Worm (Caenorhabditis elegans) whole organism, midembryonic: ENCODE measurements around the gene C25E10.16.
A peak's percentile ranks its signal among the peaks of the same experiment; 100 is the strongest.

ENCODE experiments used
- T22C8.4 ChIP-seq: fragments of 200-800 bp; sonication (Bioruptor generic); IDR thresholded peaks from 2 replicates; pipeline ENCODE4 v1.3.6; 2022; ENCODE audit warnings: missing genetic modification characterization, missing compliant biosample characterization
- cog-1 ChIP-seq: sonication (generic microtip); optimal IDR thresholded peaks from 2 replicates; lab custom pipeline; 2016; ENCODE audit warnings: missing genetic modification characterization, missing compliant biosample characterization
- flt-1 ChIP-seq: fragments of 200-800 bp; sonication (Bioruptor generic); IDR thresholded peaks from 2 replicates; pipeline ENCODE4 v1.3.6; 2022; ENCODE audit warnings: missing genetic modification characterization, missing compliant biosample characterization
- klf-2 ChIP-seq: fragments of 200-800 bp; sonication (Bioruptor generic); conservative IDR thresholded peaks from 2 replicates; pipeline ENCODE4 v1.3.6; 2022; ENCODE audit warnings: missing genetic modification reagents, missing genetic modification characterization, missing compliant biosample characterization
- med-1 ChIP-seq: sonication (generic microtip); optimal IDR thresholded peaks from 2 replicates; lab custom pipeline; 2017; ENCODE audit warnings: missing genetic modification characterization, mild to moderate bottlenecking, missing compliant biosample characterization, antibody characterized with exemption, missing genetic modification reagents; ENCODE audit not compliant: insufficient read depth
- ref-1 ChIP-seq: fragments of 200-800 bp; sonication (Bioruptor generic); conservative IDR thresholded peaks from 2 replicates; pipeline ENCODE4 v1.3.6; 2022; ENCODE audit warnings: missing genetic modification reagents, missing genetic modification characterization, missing compliant biosample characterization
- tab-1 ChIP-seq: fragments of 200-800 bp; sonication (Bioruptor generic); IDR thresholded peaks from 2 replicates; pipeline ENCODE4 v1.3.6; 2022; ENCODE audit warnings: missing genetic modification characterization, missing compliant biosample characterization
- ztf-23 ChIP-seq: fragments of 200-800 bp; sonication (Bioruptor generic); IDR thresholded peaks from 2 replicates; pipeline ENCODE4 v1.3.6; 2022; ENCODE audit warnings: missing genetic modification reagents, missing genetic modification characterization, missing compliant biosample characterization
- ztf-29 ChIP-seq: fragments of 200-800 bp; sonication (Bioruptor generic); IDR thresholded peaks from 2 replicates; pipeline ENCODE4 v1.3.6; 2022; ENCODE audit warnings: missing genetic modification reagents, missing genetic modification characterization, missing compliant biosample characterization

Gene C25E10.16

DNA sequence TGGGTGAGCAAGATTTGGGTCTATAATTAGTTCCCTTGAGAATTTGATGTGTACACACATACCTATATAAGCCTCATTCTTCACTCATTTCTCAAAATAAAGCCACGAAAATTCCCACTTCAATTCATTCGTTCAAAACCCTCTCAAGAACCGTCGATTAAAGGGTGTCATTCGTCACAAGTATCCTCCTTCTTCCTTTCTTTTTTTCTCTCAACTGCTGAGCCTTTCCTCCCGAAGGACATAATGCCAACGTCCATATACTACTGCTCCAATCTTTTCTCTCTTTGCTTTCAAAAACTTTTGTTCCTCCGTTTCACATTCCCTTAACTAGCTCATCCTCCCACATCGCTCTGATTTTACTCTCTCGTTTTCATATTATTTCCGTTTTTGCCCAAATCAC, 32.8 kb upstream of the C25E10.16 start, which contains the start of gene T27E4.1:
T27E4.1 (plus strand) TSS at position 137 of the 400 bp plus-strand sequence.
- TF ChIP-seq ztf-23 (no peak), ztf-29 (no peak), T22C8.4 (GFP tag; lab: Robert Waterston, UW) (no peak), flt-1 (GFP tag; lab: Robert Waterston, UW) (no peak), cog-1 (tag; lab: Kevin White, UChicago) (no peak), med-1 (no peak), ref-1 (GFP tag; lab: Robert Waterston, UW) (no peak), tab-1 (no peak), klf-2 (GFP tag; lab: Robert Waterston, UW) (no peak)

ce11 chrV:9090824-9091798, 31.7 kb upstream of the C25E10.16 start:
- TF ChIP-seq tab-1 = 0 out of 2 replicates have a peak, but pooled peaks have one; percentile 8

DNA sequence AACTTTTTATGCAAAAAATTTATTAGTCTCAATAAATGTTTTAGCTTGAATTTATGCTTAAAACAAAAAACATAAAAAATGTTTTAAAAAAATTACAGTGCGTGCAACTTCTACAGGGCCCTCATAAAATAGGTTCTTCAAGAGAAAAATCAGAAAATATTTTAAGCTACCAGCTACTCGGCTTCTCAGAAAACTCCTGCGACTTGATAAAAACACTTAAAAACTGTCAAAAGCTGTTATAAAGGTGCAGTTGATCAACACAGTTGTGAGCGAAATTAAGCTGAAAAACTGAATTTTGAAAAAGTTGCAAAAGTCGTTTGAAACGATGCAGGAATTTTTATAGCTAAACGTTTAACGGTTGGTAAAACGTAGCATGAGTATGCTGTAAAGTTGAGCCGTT, 29.4 kb upstream of the C25E10.16 start:
- TF ChIP-seq ztf-23 (0 out of 2 replicates have a peak, but pooled peaks have one; percentile 7), ztf-29 (no peak), med-1 (no peak), klf-2 (GFP tag; lab: Robert Waterston, UW) (no peak), cog-1 (tag; lab: Kevin White, UChicago) (no peak), T22C8.4 (GFP tag; lab: Robert Waterston, UW) (no peak), ref-1 (GFP tag; lab: Robert Waterston, UW) (no peak), tab-1 (no peak), flt-1 (GFP tag; lab: Robert Waterston, UW) (peak; percentile 42; the same call in 1 of the 2 replicates)

DNA sequence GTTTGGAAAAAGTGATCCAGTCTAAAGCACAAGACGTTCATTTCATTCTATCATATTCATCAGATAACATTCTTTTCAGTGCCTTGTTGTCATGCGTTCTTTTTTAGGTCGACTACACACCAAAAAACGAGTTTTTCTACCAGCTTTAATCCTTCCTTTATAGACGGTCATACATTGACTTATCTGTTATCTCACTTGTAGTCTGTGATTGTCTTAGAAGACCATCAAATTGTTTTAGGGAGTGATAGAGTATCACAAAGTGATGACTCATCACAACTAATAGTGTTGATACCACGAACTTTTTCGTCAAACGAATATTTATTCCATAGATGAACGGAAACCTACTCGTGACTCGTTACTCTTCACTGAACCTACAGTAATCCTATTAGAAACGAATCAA, 26.5 kb upstream of the C25E10.16 start:
- TF ChIP-seq klf-2 (GFP tag; lab: Robert Waterston, UW) = no peak
- TF ChIP-seq cog-1 (tag; lab: Kevin White, UChicago) = no peak
- TF ChIP-seq ref-1 (GFP tag; lab: Robert Waterston, UW) = no peak
- TF ChIP-seq ztf-29 = no peak
- TF ChIP-seq tab-1 = no peak
- TF ChIP-seq med-1 = no peak

DNA sequence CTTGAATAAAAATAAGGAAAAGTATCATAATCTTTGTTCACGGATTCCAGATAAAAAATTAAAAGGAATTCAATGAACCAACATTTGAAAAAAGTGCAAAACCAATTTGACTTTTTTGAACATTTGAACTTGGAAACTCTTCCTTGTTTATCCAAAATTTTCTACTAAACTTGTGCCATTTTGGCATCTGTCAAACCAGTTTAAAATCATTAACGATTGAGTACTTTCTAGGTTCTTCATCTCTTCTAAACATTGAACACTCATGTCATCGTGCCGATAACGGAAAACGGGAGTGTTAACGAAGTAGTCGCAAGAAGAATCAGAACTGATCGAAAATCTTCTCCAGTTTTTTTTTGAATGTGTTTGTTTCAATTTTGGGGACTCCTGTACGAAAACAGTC, 24.9 kb upstream of the C25E10.16 start:
- TF ChIP-seq cog-1 (tag; lab: Kevin White, UChicago) = no peak
- TF ChIP-seq ztf-23 = no peak
- no peak for TF ChIP-seq tab-1
- no peak for TF ChIP-seq klf-2 (GFP tag; lab: Robert Waterston, UW)
- TF ChIP-seq T22C8.4 (GFP tag; lab: Robert Waterston, UW) = no peak
- no peak for TF ChIP-seq ztf-29
- no peak for TF ChIP-seq med-1
- no peak for TF ChIP-seq flt-1 (GFP tag; lab: Robert Waterston, UW)
- TF ChIP-seq ref-1 (GFP tag; lab: Robert Waterston, UW) = no peak

DNA sequence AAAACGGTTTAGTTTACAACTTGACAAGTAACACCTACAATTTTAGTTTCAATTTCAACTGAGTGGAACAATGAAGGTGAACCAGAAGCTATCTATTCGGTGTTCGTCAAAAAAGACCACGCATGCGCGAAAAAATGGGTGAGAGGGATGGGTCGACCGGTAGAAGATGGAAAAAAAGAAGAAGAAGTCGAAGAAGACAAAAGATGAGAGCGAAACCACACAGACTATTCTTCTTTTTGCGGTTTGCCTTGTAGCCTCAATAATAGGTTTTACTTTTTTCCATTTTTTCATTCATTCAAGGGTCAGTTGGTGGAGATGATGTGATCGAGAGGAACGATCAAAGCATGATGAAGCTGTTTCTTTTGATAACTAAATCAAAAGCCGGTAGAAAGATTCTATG, 23.0 kb upstream of the C25E10.16 start:
- no peak for TF ChIP-seq med-1
- no peak for TF ChIP-seq klf-2 (GFP tag; lab: Robert Waterston, UW)
- TF ChIP-seq ztf-23 = no peak
- TF ChIP-seq tab-1 = no peak
- TF ChIP-seq flt-1 (GFP tag; lab: Robert Waterston, UW) = no peak
- TF ChIP-seq ztf-29 = no peak
- TF ChIP-seq cog-1 (tag; lab: Kevin White, UChicago) = no peak
- no peak for TF ChIP-seq ref-1 (GFP tag; lab: Robert Waterston, UW)

DNA sequence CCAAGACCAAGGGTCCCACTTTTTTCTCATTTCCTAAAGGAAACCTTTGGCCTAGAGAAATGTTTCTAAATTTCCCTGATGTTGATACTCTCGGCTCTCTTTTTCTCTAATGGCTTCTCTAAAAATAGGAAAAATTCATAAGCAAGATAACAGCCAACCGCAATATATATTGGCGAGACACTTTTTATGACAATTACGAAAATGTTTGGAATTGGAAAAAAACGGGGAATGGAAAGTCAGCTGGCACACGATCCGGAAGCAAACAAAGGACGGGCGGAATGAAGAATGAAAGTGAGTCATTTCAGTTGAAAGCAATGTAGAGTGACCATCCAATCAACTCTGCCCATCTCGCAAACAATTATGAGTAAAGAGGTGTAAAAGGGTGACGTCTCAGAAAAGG, 22.0 kb upstream of the C25E10.16 start:
- no peak for TF ChIP-seq klf-2 (GFP tag; lab: Robert Waterston, UW)
- no peak for TF ChIP-seq ref-1 (GFP tag; lab: Robert Waterston, UW)
- no peak for TF ChIP-seq cog-1 (tag; lab: Kevin White, UChicago)

ce11 chrV:9079965-9080432, 20.6 kb upstream of the C25E10.16 start:
- TF ChIP-seq ztf-23 = no peak
- no peak for TF ChIP-seq ztf-29
- no peak for TF ChIP-seq klf-2 (GFP tag; lab: Robert Waterston, UW)
- TF ChIP-seq tab-1 = no peak
- no peak for TF ChIP-seq flt-1 (GFP tag; lab: Robert Waterston, UW)
- no peak for TF ChIP-seq med-1
- TF ChIP-seq cog-1 (tag; lab: Kevin White, UChicago) = no peak
- no peak for TF ChIP-seq ref-1 (GFP tag; lab: Robert Waterston, UW)
- TF ChIP-seq T22C8.4 (GFP tag; lab: Robert Waterston, UW) = no peak

DNA sequence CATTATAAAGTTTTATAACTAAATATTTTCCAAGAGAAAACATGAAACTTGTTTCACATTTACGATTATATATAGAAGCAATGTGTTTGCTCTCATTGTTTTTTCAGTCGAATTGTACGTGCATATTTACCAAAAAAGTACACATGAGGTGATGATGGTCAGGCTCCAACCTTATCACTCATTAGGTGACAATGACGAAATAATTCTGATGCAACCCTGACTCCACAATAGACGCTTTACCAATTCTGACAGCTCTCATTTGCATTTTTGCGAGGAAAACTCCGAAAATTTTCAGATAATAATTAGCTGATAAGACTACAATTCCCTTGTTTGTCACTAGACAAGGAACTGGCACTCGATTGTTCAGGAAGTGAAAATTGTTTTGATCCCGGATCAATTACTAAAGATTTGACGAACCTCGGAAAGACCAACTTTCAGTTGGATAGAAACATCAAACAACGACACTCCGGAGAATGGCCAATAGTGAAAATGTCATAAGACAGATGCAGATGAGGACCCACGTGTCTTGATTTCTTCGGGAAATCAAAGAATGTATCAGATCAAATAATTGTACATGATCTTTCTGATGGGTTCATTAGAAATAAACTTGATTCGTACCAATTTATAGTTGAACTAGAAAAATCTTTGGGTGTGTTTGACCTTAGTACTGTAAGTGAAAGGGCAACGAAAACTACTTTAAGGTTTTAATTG, 19.6 kb upstream of the C25E10.16 start:
- TF ChIP-seq med-1 (no peak), ref-1 (GFP tag; lab: Robert Waterston, UW) (no peak), tab-1 (no peak), T22C8.4 (GFP tag; lab: Robert Waterston, UW) (no peak), flt-1 (GFP tag; lab: Robert Waterston, UW) (no peak), ztf-23 (no peak)

DNA sequence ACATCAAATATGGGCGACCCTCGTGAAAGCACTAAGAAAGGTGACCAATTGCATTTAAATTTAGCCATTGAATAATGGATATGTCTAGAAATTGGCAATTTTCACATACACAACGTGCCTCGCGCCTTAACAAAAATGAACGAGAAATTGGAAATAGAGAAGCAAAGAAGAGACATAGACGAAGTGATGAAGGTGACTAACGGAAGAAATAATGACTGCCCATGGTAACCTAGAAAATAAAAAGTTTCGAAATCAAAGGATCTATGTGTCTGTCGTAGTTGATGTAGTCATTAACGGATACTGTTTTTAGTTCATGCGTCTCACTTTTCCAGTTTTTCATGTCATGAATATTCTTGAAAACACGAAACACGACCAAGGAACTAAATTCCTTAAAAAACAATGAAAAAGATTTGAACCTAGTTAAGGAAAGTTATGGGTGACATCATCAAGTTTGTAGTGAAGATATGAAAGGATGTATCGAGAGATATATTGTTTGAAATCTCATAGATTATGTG, 18.8 kb upstream of the C25E10.16 start:
- TF ChIP-seq ref-1 (GFP tag; lab: Robert Waterston, UW) = no peak
- TF ChIP-seq tab-1 = no peak
- TF ChIP-seq ztf-23 = no peak
- TF ChIP-seq ztf-29 = no peak
- no peak for TF ChIP-seq cog-1 (tag; lab: Kevin White, UChicago)
- no peak for TF ChIP-seq flt-1 (GFP tag; lab: Robert Waterston, UW)
- TF ChIP-seq med-1 = no peak
- no peak for TF ChIP-seq klf-2 (GFP tag; lab: Robert Waterston, UW)
- no peak for TF ChIP-seq T22C8.4 (GFP tag; lab: Robert Waterston, UW)
